Fruit fly (Drosophila melanogaster): ENCODE measurements around the gene Rchy1.

Gene Rchy1

dm6 chr2L:6461497-6461896 lies 4.0 kb downstream of the Rchy1 start:
- no peak for TF ChIP-seq cic (GFP tag; optimal IDR thresholded peaks at IDR 0.05)
- TF ChIP-seq kay (GFP tag; ENCODE audit: borderline replicate concordance), result peak; percentile 38
- TF ChIP-seq CG33017 (tag; optimal IDR thresholded peaks at IDR 0.05), result no peak

dm6 chr2L:6457583-6457982 lies 7.9 kb downstream of the Rchy1 start:
- TF ChIP-seq Hr96 (GFP tag; optimal IDR thresholded peaks at IDR 0.05) (no peak), Mnt (GFP tag; optimal IDR thresholded peaks at IDR 0.05) (peak; percentile 2), cnc (optimal IDR thresholded peaks at IDR 0.05) (no peak)

- no peak for TF ChIP-seq cic (GFP tag; optimal IDR thresholded peaks at IDR 0.05)
- peak; percentile 56 for TF ChIP-seq CG1620 (GFP tag; optimal IDR thresholded peaks at IDR 0.05)
- TF ChIP-seq toe (GFP tag; optimal IDR thresholded peaks at IDR 0.05), result peak; percentile 68
- TF ChIP-seq CG7101 (tag; optimal IDR thresholded peaks at IDR 0.05), result peak; percentile 56
- no peak for TF ChIP-seq pad (GFP tag; optimal IDR thresholded peaks at IDR 0.05)
- TF ChIP-seq CG12768 (GFP tag; optimal IDR thresholded peaks at IDR 0.05), result peak; percentile 47
- peak; percentile 54 for TF ChIP-seq CG14711 (tag; optimal IDR thresholded peaks at IDR 0.05)
- peak; percentile 43 for TF ChIP-seq ovo (GFP tag; optimal IDR thresholded peaks at IDR 0.05)
- TF ChIP-seq Clk (GFP tag; optimal IDR thresholded peaks at IDR 0.05), result no peak
- peak; percentile 33 for TF ChIP-seq Crg-1 (GFP tag; optimal IDR thresholded peaks at IDR 0.05)
- no peak for TF ChIP-seq bab1 (GFP tag; optimal IDR thresholded peaks at IDR 0.05)
- TF ChIP-seq Hr96 (GFP tag; optimal IDR thresholded peaks at IDR 0.05), result no peak
- TF ChIP-seq CG7045 (GFP tag; optimal IDR thresholded peaks at IDR 0.05), result peak; percentile 20
- peak; percentile 11 for TF ChIP-seq Mnt (GFP tag; optimal IDR thresholded peaks at IDR 0.05)
- TF ChIP-seq tj (GFP tag; optimal IDR thresholded peaks at IDR 0.05), result peak; percentile 15
- TF ChIP-seq CG11617 (GFP tag; optimal IDR thresholded peaks at IDR 0.05), result peak; percentile 2
These were observed 9.4 kb downstream of the Rchy1 start, which contains the start of gene frj for dm6 chr2L:6455955-6456599. TSS of gene frj (plus strand) at chr2L:6456052.

dm6 chr2L:6455032-6455954 lies 10.2 kb downstream of the Rchy1 start, which contains the start of gene retm:
TSS of gene retm (minus strand) at chr2L:6455929.
- TF ChIP-seq Clk (GFP tag; optimal IDR thresholded peaks at IDR 0.05) (peak; percentile 9), ovo (GFP tag; optimal IDR thresholded peaks at IDR 0.05) (peak; percentile 41), CG7101 (tag; optimal IDR thresholded peaks at IDR 0.05) (peak; percentile 57), cnc (optimal IDR thresholded peaks at IDR 0.05) (no peak), CG7045 (GFP tag; optimal IDR thresholded peaks at IDR 0.05) (no peak), bab1 (GFP tag; optimal IDR thresholded peaks at IDR 0.05) (no peak), toe (GFP tag; optimal IDR thresholded peaks at IDR 0.05) (no peak), Mnt (GFP tag; optimal IDR thresholded peaks at IDR 0.05) (peak; percentile 46), Hr96 (GFP tag; optimal IDR thresholded peaks at IDR 0.05) (no peak), CG14711 (tag; optimal IDR thresholded peaks at IDR 0.05) (no peak), kay (GFP tag; ENCODE audit: borderline replicate concordance) (no peak), CG5204 (GFP tag; optimal IDR thresholded peaks at IDR 0.05) (no peak), CG12768 (GFP tag; optimal IDR thresholded peaks at IDR 0.05) (peak; percentile 59), Crg-1 (GFP tag; optimal IDR thresholded peaks at IDR 0.05) (peak; percentile 47), tj (GFP tag; optimal IDR thresholded peaks at IDR 0.05) (peak; percentile 47), pad (GFP tag; optimal IDR thresholded peaks at IDR 0.05) (peak; percentile 68), CG11617 (GFP tag; optimal IDR thresholded peaks at IDR 0.05) (no peak), CG1620 (GFP tag; optimal IDR thresholded peaks at IDR 0.05) (no peak), CG33017 (tag; optimal IDR thresholded peaks at IDR 0.05) (peak; percentile 0), cic (GFP tag; optimal IDR thresholded peaks at IDR 0.05) (peak; percentile 76)

- no peak for TF ChIP-seq ovo (GFP tag; optimal IDR thresholded peaks at IDR 0.05)
- TF ChIP-seq CG11617 (GFP tag; optimal IDR thresholded peaks at IDR 0.05), result no peak
- no peak for TF ChIP-seq CG7045 (GFP tag; optimal IDR thresholded peaks at IDR 0.05)
- no peak for TF ChIP-seq CG14711 (tag; optimal IDR thresholded peaks at IDR 0.05)
- TF ChIP-seq CG7101 (tag; optimal IDR thresholded peaks at IDR 0.05), result no peak
- no peak for TF ChIP-seq Crg-1 (GFP tag; optimal IDR thresholded peaks at IDR 0.05)
- TF ChIP-seq Mnt (GFP tag; optimal IDR thresholded peaks at IDR 0.05), result no peak
These were observed 15.7 kb downstream of the Rchy1 start for dm6 chr2L:6449753-6450152.

dm6 chr2L:6448334-6448703 lies 17.1 kb downstream of the Rchy1 start, which contains the start of gene Acox3:
TSS of gene Acox3 (minus strand) at chr2L:6448403.
- TF ChIP-seq bab1 (GFP tag; optimal IDR thresholded peaks at IDR 0.05) (peak; percentile 22), cic (GFP tag; optimal IDR thresholded peaks at IDR 0.05) (no peak)
